Worm (Caenorhabditis elegans): ENCODE data around the gene srh-125.

ce11 chrV:7446965-7447364, 29.7 kb downstream of the srh-125 start, which contains the start of gene F25E5.5:
- TF ChIP-seq nhr-42 (GFP tag; IDR thresholded peaks at IDR 0.05) (no peak), mes-2 (tag; optimal IDR thresholded peaks at IDR 0.05; ENCODE audit: poor library complexity, severe bottlenecking) (no peak), fos-1 (tag; optimal IDR thresholded peaks at IDR 0.05) (no peak), fkh-10 (GFP tag; optimal IDR thresholded peaks at IDR 0.05) (no peak), lin-39 (tag; optimal IDR thresholded peaks at IDR 0.05) (no peak), mep-1 (tag; optimal IDR thresholded peaks at IDR 0.05) (no peak)
